Worm (Caenorhabditis elegans) whole organism, mixed stage, embryonic: ENCODE results near the gene str-206.
A peak's percentile ranks its signal among the peaks of the same experiment; 100 is the strongest.

ENCODE experiments used
- M03D4.4 ChIP-seq: sonication (generic microtip); optimal IDR thresholded peaks from 2 replicates; lab custom pipeline; 2017; ENCODE audit warnings: mild to moderate bottlenecking, missing genetic modification characterization, missing compliant biosample characterization
- bed-3 ChIP-seq: fragments of 200-800 bp; sonication (Bioruptor generic); optimal IDR thresholded peaks from 3 replicates; lab custom pipeline; 2018; ENCODE audit warnings: mild to moderate bottlenecking, missing genetic modification characterization, moderate library complexity, missing compliant biosample characterization
- ceh-39 ChIP-seq: fragments of 150-350 bp; optimal IDR thresholded peaks from 2 replicates; lab custom pipeline; 2014; ENCODE audit warnings: missing biosample characterization, missing genetic modification characterization
- ceh-83 ChIP-seq: fragments of 200-800 bp; sonication (Bioruptor generic); optimal IDR thresholded peaks from 2 replicates; lab custom pipeline; 2018; ENCODE audit warnings: mild to moderate bottlenecking, missing genetic modification characterization, missing compliant biosample characterization
- ces-1 ChIP-seq: fragments of 150-350 bp; optimal IDR thresholded peaks from 2 replicates; lab custom pipeline; 2014; ENCODE audit warnings: missing biosample characterization, missing genetic modification reagents, missing genetic modification characterization
- cnd-1 ChIP-seq: fragments of 200-800 bp; sonication (Bioruptor generic); optimal IDR thresholded peaks from 2 replicates; lab custom pipeline; 2018; ENCODE audit warnings: mild to moderate bottlenecking, missing genetic modification characterization, missing compliant biosample characterization
- drap-1 ChIP-seq: fragments of 200-800 bp; sonication (Bioruptor generic); optimal IDR thresholded peaks from 3 replicates; lab custom pipeline; 2018; ENCODE audit warnings: mild to moderate bottlenecking, missing genetic modification characterization, missing compliant biosample characterization
- elt-1 ChIP-seq: sonication (generic microtip); optimal IDR thresholded peaks from 2 replicates; lab custom pipeline; 2017; ENCODE audit warnings: missing genetic modification characterization, mild to moderate bottlenecking, missing compliant biosample characterization, antibody characterized with exemption, moderate library complexity, borderline replicate concordance; ENCODE audit not compliant: insufficient read depth
- flh-1 ChIP-seq: fragments of 200-800 bp; sonication (Bioruptor generic); optimal IDR thresholded peaks from 2 replicates; lab custom pipeline; 2018; ENCODE audit warnings: mild to moderate bottlenecking, missing genetic modification characterization, moderate library complexity, missing compliant biosample characterization
- hlh-1 ChIP-seq: fragments of 150-350 bp; optimal IDR thresholded peaks from 2 replicates; lab custom pipeline; 2014; ENCODE audit warnings: missing biosample characterization, missing genetic modification reagents, missing genetic modification characterization
- lin-32 ChIP-seq: fragments of 200-800 bp; sonication (Bioruptor generic); optimal IDR thresholded peaks from 2 replicates; lab custom pipeline; 2018; ENCODE audit warnings: mild to moderate bottlenecking, missing genetic modification characterization, missing compliant biosample characterization
- mab-5 ChIP-seq: fragments of 150-350 bp; optimal IDR thresholded peaks from 2 replicates; lab custom pipeline; 2014; ENCODE audit warnings: missing biosample characterization, missing genetic modification characterization
- nhr-2 ChIP-seq: fragments of 150-350 bp; optimal IDR thresholded peaks from 2 replicates; lab custom pipeline; 2014; ENCODE audit warnings: missing biosample characterization, missing genetic modification characterization
- nhr-76 ChIP-seq: sonication (generic microtip); optimal IDR thresholded peaks from 2 replicates; lab custom pipeline; 2017; ENCODE audit warnings: missing biosample characterization, missing genetic modification characterization
- sem-2 ChIP-seq: fragments of 200-800 bp; sonication (Bioruptor generic); optimal IDR thresholded peaks from 2 replicates; lab custom pipeline; 2018; ENCODE audit warnings: mild to moderate bottlenecking, missing genetic modification characterization, missing compliant biosample characterization
- snpc-4 ChIP-seq: fragments of 150-350 bp; optimal IDR thresholded peaks from 2 replicates; lab custom pipeline; 2014; ENCODE audit warnings: missing biosample characterization, missing genetic modification characterization
- tbx-8 ChIP-seq: fragments of 200-800 bp; sonication (Bioruptor generic); optimal IDR thresholded peaks from 2 replicates; lab custom pipeline; 2018; ENCODE audit warnings: mild to moderate bottlenecking, missing genetic modification characterization, moderate library complexity, missing compliant biosample characterization
- unc-120 ChIP-seq: sonication (generic microtip); optimal IDR thresholded peaks from 2 replicates; lab custom pipeline; 2017; ENCODE audit warnings: missing genetic modification characterization, missing compliant biosample characterization; ENCODE audit not compliant: poor library complexity, severe bottlenecking
- zip-8 ChIP-seq: fragments of 150-350 bp; optimal IDR thresholded peaks from 2 replicates; lab custom pipeline; 2014; ENCODE audit warnings: missing biosample characterization, missing genetic modification characterization
- ztf-11 ChIP-seq: fragments of 150-350 bp; optimal IDR thresholded peaks from 2 replicates; lab custom pipeline; 2014; ENCODE audit warnings: missing biosample characterization, missing genetic modification characterization

Gene str-206

ce11 chrV:6267978-6268377 is 50.0 kb downstream of the str-206 start:
- TF ChIP-seq nhr-2 (no peak), cnd-1 (tag; lab: Kevin White, UChicago) (no peak), hlh-1 (tag; lab: Kevin White, UChicago) (no peak), flh-1 (GFP tag; lab: Kevin White, UChicago) (no peak), sem-2 (no peak), zip-8 (no peak), bed-3 (GFP tag; lab: Kevin White, UChicago) (no peak), nhr-76 (tag; lab: Kevin White, UChicago) (no peak), mab-5 (no peak), drap-1 (GFP tag; lab: Kevin White, UChicago) (no peak), ztf-11 (tag; lab: Kevin White, UChicago) (no peak), unc-120 (no peak), M03D4.4 (tag; lab: Kevin White, UChicago) (no peak), tbx-8 (GFP tag; lab: Kevin White, UChicago) (no peak), lin-32 (GFP tag; lab: Kevin White, UChicago) (no peak), snpc-4 (tag; lab: Kevin White, UChicago) (no peak)

ce11 chrV:6268526-6268925 is 50.6 kb downstream of the str-206 start:
- TF ChIP-seq ces-1 (peak; percentile 70), snpc-4 (tag; lab: Kevin White, UChicago) (no peak), ceh-83 (GFP tag; lab: Kevin White, UChicago) (no peak), nhr-76 (tag; lab: Kevin White, UChicago) (no peak), zip-8 (no peak)

DNA sequence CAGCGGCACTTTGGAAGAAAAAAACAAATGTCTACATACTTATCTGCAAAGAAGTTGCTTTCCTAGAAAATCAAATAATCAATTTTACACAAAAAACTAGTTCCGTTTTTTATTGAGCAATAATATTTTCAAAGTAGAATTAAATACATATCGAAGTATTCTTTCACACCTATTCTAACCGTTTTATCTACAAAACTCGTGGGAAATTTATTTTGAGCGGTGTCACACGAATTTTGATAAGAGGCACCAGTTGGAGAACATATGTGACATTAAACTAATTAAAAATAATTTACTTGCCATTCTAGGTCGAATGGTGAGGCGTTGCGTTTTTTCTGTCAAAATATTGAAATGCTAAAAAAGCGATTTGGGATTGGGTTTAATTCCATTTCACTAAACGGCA is 51.0 kb downstream of the str-206 start:
- TF ChIP-seq ceh-39 (tag; lab: Kevin White, UChicago) = no peak
- no peak for TF ChIP-seq hlh-1 (tag; lab: Kevin White, UChicago)
- TF ChIP-seq elt-1 = no peak
- TF ChIP-seq bed-3 (GFP tag; lab: Kevin White, UChicago) = no peak
